Worm (Caenorhabditis elegans) whole organism, late embryonic: Measurements from ENCODE around the gene F53B7.7.

ENCODE experiments used
- ama-1 ChIP-seq: fragments of 150-350 bp; optimal IDR thresholded peaks from 2 replicates; lab custom pipeline; 2014
- dmd-4 ChIP-seq: sonication (generic microtip); optimal IDR thresholded peaks from 2 replicates; lab custom pipeline; 2016; ENCODE audit warnings: borderline replicate concordance, missing genetic modification characterization, missing compliant biosample characterization

DNA sequence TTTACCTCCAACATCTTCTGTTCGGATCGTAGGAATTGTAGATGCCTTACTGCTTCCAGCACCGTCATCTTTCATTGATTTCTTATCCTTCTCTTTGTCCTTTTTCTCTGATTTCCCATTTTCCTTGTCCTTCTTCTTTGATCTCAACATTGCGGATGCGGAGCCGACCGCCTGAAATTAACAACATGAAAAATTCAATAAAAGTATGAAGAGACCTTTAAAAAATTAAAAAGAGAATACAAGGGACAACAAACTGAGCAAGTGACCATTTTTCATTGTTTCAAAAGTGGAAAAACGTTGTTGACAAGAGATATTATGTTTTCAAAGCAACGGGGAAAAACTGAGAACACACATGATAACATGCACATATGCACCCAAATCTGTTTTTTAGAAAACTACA lies 31.8 kb downstream of the F53B7.7 start:
- TF ChIP-seq dmd-4 (tag; lab: Kevin White, UChicago), result no peak
- no peak for TF ChIP-seq ama-1
